Worm (Caenorhabditis elegans) whole organism, L2 larva: ENCODE measurements around the gene smc-5.

Experiments used
- R02D3.7 ChIP-seq: fragments of 150-350 bp; optimal IDR thresholded peaks from 2 replicates; lab custom pipeline; 2014; ENCODE audit warnings: missing biosample characterization, missing genetic modification characterization
- Y55F3AM.14 ChIP-seq: fragments of 200-800 bp; sonication (Bioruptor generic); optimal IDR thresholded peaks from 2 replicates; lab custom pipeline; 2018; ENCODE audit warnings: mild to moderate bottlenecking, missing genetic modification characterization, missing compliant biosample characterization
- aly-2 ChIP-seq: fragments of 150-350 bp; optimal IDR thresholded peaks from 2 replicates; lab custom pipeline; 2014; ENCODE audit warnings: missing biosample characterization, missing genetic modification characterization
- ama-1 ChIP-seq: fragments of 150-350 bp; optimal IDR thresholded peaks from 2 replicates; lab custom pipeline; 2018; ENCODE audit warnings: inconsistent platforms
- blmp-1 ChIP-seq: sonication (generic microtip); optimal IDR thresholded peaks from 2 replicates; lab custom pipeline; 2017; ENCODE audit warnings: missing genetic modification characterization, mild to moderate bottlenecking, missing compliant biosample characterization, antibody characterized with exemption, moderate library complexity; ENCODE audit not compliant: insufficient read depth
- elt-1 ChIP-seq: fragments of 150-350 bp; optimal IDR thresholded peaks from 2 replicates; lab custom pipeline; 2014; ENCODE audit warnings: missing biosample characterization, missing genetic modification characterization
- elt-3 ChIP-seq: sonication (generic microtip); optimal IDR thresholded peaks from 2 replicates; lab custom pipeline; 2017; ENCODE audit warnings: missing biosample characterization, missing genetic modification characterization
- lin-13 ChIP-seq: fragments of 150-350 bp; optimal IDR thresholded peaks from 2 replicates; lab custom pipeline; 2014; ENCODE audit warnings: missing biosample characterization, missing genetic modification reagents, missing genetic modification characterization
- nhr-11 ChIP-seq: fragments of 150-350 bp; optimal IDR thresholded peaks from 2 replicates; lab custom pipeline; 2014; ENCODE audit warnings: missing biosample characterization, missing genetic modification characterization
- nhr-12 ChIP-seq: fragments of 150-350 bp; optimal IDR thresholded peaks from 2 replicates; lab custom pipeline; 2014; ENCODE audit warnings: missing biosample characterization, missing genetic modification characterization
- nhr-237 ChIP-seq: fragments of 150-350 bp; optimal IDR thresholded peaks from 2 replicates; lab custom pipeline; 2014; ENCODE audit warnings: missing biosample characterization, missing genetic modification characterization
- nhr-25 ChIP-seq: fragments of 150-350 bp; sonication (generic microtip); optimal IDR thresholded peaks from 3 replicates; lab custom pipeline; 2014; ENCODE audit warnings: missing biosample characterization, missing genetic modification characterization
- unc-62 ChIP-seq: fragments of 150-350 bp; optimal IDR thresholded peaks from 2 replicates; lab custom pipeline; 2014; ENCODE audit warnings: missing biosample characterization, missing genetic modification reagents, missing genetic modification characterization

DNA sequence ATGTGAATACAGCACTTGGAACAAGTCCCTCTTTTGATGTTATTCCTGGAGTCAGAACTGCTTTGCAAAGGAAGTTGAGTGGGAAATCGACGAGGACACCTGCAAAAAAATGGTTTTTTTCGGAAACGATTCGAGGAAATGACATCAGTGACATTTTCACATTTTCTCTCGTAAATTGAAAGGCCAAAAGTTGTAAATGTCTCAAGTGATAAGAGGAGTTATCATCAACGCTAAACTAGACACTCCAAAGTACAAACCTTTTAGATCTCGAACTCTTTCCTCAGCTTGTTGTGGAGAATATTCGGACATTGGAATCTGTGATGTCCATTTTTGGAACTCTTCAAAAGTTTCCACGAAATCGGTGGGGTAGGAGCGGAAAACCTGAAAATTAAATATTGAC lies 22.3 kb downstream of the smc-5 start:
- TF ChIP-seq elt-1, result no peak
- no peak for TF ChIP-seq nhr-11 (tag; lab: Kevin White, UChicago)
- no peak for TF ChIP-seq nhr-25 (tag; lab: Kevin White, UChicago)
- TF ChIP-seq unc-62 (GFP tag; lab: Kevin White, UChicago), result no peak
- no peak for TF ChIP-seq ama-1
- no peak for TF ChIP-seq R02D3.7 (tag; lab: Kevin White, UChicago)
- TF ChIP-seq blmp-1, result no peak
- no peak for TF ChIP-seq lin-13 (GFP tag; lab: Kevin White, UChicago)
- TF ChIP-seq nhr-12 (tag; lab: Kevin White, UChicago), result no peak
- TF ChIP-seq Y55F3AM.14 (GFP tag; lab: Kevin White, UChicago), result no peak
- TF ChIP-seq nhr-237 (tag; lab: Kevin White, UChicago), result no peak
- no peak for TF ChIP-seq elt-3 (tag; lab: Kevin White, UChicago)
- no peak for TF ChIP-seq aly-2 (tag; lab: Kevin White, UChicago)
